Worm (Caenorhabditis elegans): ENCODE results near the gene ulp-2.

DNA sequence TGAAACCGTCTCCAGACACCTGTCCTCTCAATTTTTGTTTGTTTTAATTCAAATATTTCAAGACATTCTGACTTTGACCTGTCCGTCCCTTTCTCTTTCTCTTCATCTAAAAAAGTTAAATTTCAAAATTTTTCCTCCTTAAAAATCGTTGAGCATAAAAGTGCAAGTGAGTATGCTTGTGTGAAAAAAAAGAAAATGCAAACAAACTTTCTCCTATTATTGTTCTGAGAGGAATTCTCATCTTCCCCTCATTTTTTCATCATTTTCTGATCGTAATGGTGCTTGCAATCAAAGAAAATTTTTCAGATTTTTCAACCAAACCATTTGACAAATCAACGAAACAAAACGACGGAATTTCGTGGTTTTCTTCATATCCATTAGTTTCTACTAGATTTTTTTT is 9.2 kb upstream of the ulp-2 start, which contains the start of gene shc-2:
- TF ChIP-seq dao-5 (tag; optimal IDR thresholded peaks at IDR 0.05), result no peak
- no peak for TF ChIP-seq W03F9.2 (tag; optimal IDR thresholded peaks at IDR 0.05)
- TF ChIP-seq him-1 (tag; optimal IDR thresholded peaks at IDR 0.05), result no peak
